Worm (Caenorhabditis elegans) whole organism, late embryonic: ENCODE data around the gene arrd-3.

ENCODE experiments used
- K02D7.2 ChIP-seq: sonication (generic microtip); optimal IDR thresholded peaks from 2 replicates; lab custom pipeline; 2017; ENCODE audit warnings: mild to moderate bottlenecking, missing genetic modification characterization, missing compliant biosample characterization
- ceh-14 ChIP-seq: sonication (generic microtip); optimal IDR thresholded peaks from 2 replicates; lab custom pipeline; 2016; ENCODE audit warnings: missing genotype, missing genetic modification characterization, missing compliant biosample characterization
- ceh-45 ChIP-seq: fragments of 200-800 bp; sonication (Bioruptor generic); IDR thresholded peaks from 2 replicates; pipeline ENCODE4 v1.3.6; 2022; ENCODE audit warnings: missing genetic modification reagents, missing genetic modification characterization, missing compliant biosample characterization
- ceh-48 ChIP-seq: sonication (generic microtip); optimal IDR thresholded peaks from 2 replicates; lab custom pipeline; 2016; ENCODE audit warnings: missing genetic modification characterization, inconsistent platforms, missing compliant biosample characterization
- dve-1 ChIP-seq: sonication (generic microtip); optimal IDR thresholded peaks from 2 replicates; lab custom pipeline; 2017; ENCODE audit warnings: antibody characterized with exemption, mild to moderate bottlenecking, missing genetic modification characterization, missing compliant biosample characterization
- hlh-6 ChIP-seq: sonication (generic microtip); optimal IDR thresholded peaks from 2 replicates; lab custom pipeline; 2016; ENCODE audit warnings: missing genotype, missing genetic modification characterization, missing compliant biosample characterization
- nfya-1 ChIP-seq: sonication (generic microtip); optimal IDR thresholded peaks from 2 replicates; lab custom pipeline; 2017; ENCODE audit warnings: missing genetic modification characterization, mild to moderate bottlenecking, missing compliant biosample characterization, antibody characterized with exemption, moderate library complexity
- odd-2 ChIP-seq: sonication (generic microtip); optimal IDR thresholded peaks from 2 replicates; lab custom pipeline; 2017; ENCODE audit warnings: antibody characterized with exemption, mild to moderate bottlenecking, missing genetic modification characterization, missing compliant biosample characterization
- ref-2 ChIP-seq: sonication (generic microtip); optimal IDR thresholded peaks from 2 replicates; lab custom pipeline; 2016; ENCODE audit warnings: missing genetic modification characterization, missing compliant biosample characterization
- tbx-2 ChIP-seq: sonication (generic microtip); optimal IDR thresholded peaks from 2 replicates; lab custom pipeline; 2016; ENCODE audit warnings: missing genetic modification characterization, missing compliant biosample characterization
- tbx-7 ChIP-seq: sonication (generic microtip); optimal IDR thresholded peaks from 2 replicates; lab custom pipeline; 2016; ENCODE audit warnings: missing genotype, missing genetic modification characterization, missing compliant biosample characterization
- unc-42 ChIP-seq: sonication (generic microtip); optimal IDR thresholded peaks from 2 replicates; lab custom pipeline; 2016; ENCODE audit warnings: missing genotype, missing genetic modification characterization, missing compliant biosample characterization

DNA sequence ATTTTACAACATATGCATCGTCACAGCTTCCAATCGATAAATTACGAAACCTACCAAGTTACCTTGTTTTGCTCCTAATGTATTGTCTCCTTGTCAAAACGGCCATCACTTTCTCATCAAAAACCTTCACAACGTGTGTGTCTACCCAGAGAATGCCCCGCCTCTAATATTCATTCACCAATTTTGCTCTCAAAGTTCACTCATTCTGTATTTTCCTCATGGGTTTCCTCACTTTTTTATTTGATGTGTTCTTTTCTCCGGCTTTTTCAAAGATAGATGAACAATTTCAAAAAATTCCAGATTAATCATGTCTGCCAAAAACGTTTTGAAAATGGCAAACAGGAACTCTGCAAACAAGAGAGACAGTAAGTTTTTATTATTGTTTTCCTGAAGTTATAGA is 27.1 kb upstream of the arrd-3 start, which contains the start of gene C06C3.7:
- TF ChIP-seq unc-42 (tag; lab: Kevin White, UChicago) (no peak), ref-2 (tag; lab: Kevin White, UChicago) (no peak), odd-2 (tag; lab: Kevin White, UChicago) (no peak), tbx-2 (tag; lab: Kevin White, UChicago) (no peak), ceh-48 (tag; lab: Kevin White, UChicago) (no peak), ceh-14 (tag; lab: Kevin White, UChicago) (no peak), K02D7.2 (tag; lab: Kevin White, UChicago) (no peak), dve-1 (no peak), nfya-1 (tag; lab: Kevin White, UChicago) (no peak), hlh-6 (tag; lab: Kevin White, UChicago) (no peak), tbx-7 (no peak), ceh-45 (GFP tag; lab: Robert Waterston, UW) (no peak)
